Fruit fly (Drosophila melanogaster) whole organism, embryonic: ENCODE measurements around the gene Ac78C.
A peak's percentile ranks its signal among the peaks of the same experiment; 100 is the strongest.

Experiments used
- Adf1 ChIP-seq: fragments of 200-800 bp; sonication (Bioruptor generic); IDR thresholded peaks from 2 replicates; pipeline ENCODE4 v1.3.6; 2022; ENCODE audit warnings: missing biosample characterization, missing genetic modification characterization
- B-H1 ChIP-seq: fragments of 200-800 bp; sonication (Bioruptor generic); IDR thresholded peaks from 3 replicates; pipeline ENCODE4 v1.3.6; 2022; ENCODE audit warnings: missing biosample characterization, missing genetic modification characterization
- CG10209 ChIP-seq: fragments of 200-800 bp; sonication (Bioruptor generic); optimal IDR thresholded peaks from 3 replicates; lab custom pipeline; 2017; ENCODE audit warnings: missing biosample characterization, mild to moderate bottlenecking, missing genetic modification characterization, missing genetic modification reagents
- CG10543 ChIP-seq: fragments of 200-800 bp; sonication (Bioruptor generic); optimal IDR thresholded peaks from 3 replicates; lab custom pipeline; 2017; ENCODE audit warnings: missing biosample characterization, mild to moderate bottlenecking, missing genetic modification characterization, moderate library complexity
- CG12769 ChIP-seq: fragments of 200-800 bp; sonication (Bioruptor generic); optimal IDR thresholded peaks from 2 replicates; lab custom pipeline; 2019; ENCODE audit warnings: missing biosample characterization, mild to moderate bottlenecking, missing genetic modification characterization, moderate library complexity
- CG13775 ChIP-seq: fragments of 200-800 bp; sonication (Bioruptor generic); optimal IDR thresholded peaks from 3 replicates; lab custom pipeline; 2017; ENCODE audit warnings: missing biosample characterization, mild to moderate bottlenecking, missing genetic modification characterization
- CG14050 ChIP-seq: fragments of 200-800 bp; sonication (Bioruptor generic); IDR thresholded peaks from 3 replicates; pipeline ENCODE4 v1.3.6; 2022; ENCODE audit warnings: missing biosample characterization, missing genetic modification characterization
- CG14441 ChIP-seq: fragments of 200-800 bp; sonication (Bioruptor generic); IDR thresholded peaks from 2 replicates; pipeline ENCODE4 v1.3.6; 2022; ENCODE audit warnings: missing biosample characterization, missing genetic modification characterization
- CG14667 ChIP-seq: fragments of 200-800 bp; sonication (Bioruptor generic); IDR thresholded peaks from 2 replicates; pipeline ENCODE4 v1.3.6; 2022; ENCODE audit warnings: missing biosample characterization, missing genetic modification characterization
- CG15269 ChIP-seq: fragments of 200-800 bp; sonication (Bioruptor generic); optimal IDR thresholded peaks from 2 replicates; lab custom pipeline; 2018; ENCODE audit warnings: missing biosample characterization, mild to moderate bottlenecking, missing genetic modification characterization, moderate library complexity
- CG1603 ChIP-seq: fragments of 200-800 bp; sonication (Bioruptor generic); optimal IDR thresholded peaks from 2 replicates; lab custom pipeline; 2019; ENCODE audit warnings: missing biosample characterization, mild to moderate bottlenecking, missing genetic modification characterization, moderate library complexity
- CG16779 ChIP-seq: fragments of 200-800 bp; sonication (Bioruptor generic); IDR thresholded peaks from 2 replicates; pipeline ENCODE4 v1.3.6; 2022; ENCODE audit warnings: missing biosample characterization, missing genetic modification characterization
- CG1792 ChIP-seq: fragments of 200-800 bp; sonication (Bioruptor generic); optimal IDR thresholded peaks from 2 replicates; lab custom pipeline; 2016; ENCODE audit warnings: missing biosample characterization, missing genetic modification characterization
- CG2678 ChIP-seq: fragments of 200-800 bp; sonication (Bioruptor generic); optimal IDR thresholded peaks from 3 replicates; lab custom pipeline; 2019; ENCODE audit warnings: missing biosample characterization, mild to moderate bottlenecking, missing genetic modification characterization, moderate library complexity
- CG2712 ChIP-seq: fragments of 200-800 bp; optimal IDR thresholded peaks from 3 replicates; lab custom pipeline; 2019; ENCODE audit warnings: missing biosample characterization, mild to moderate bottlenecking, missing genetic modification characterization, moderate library complexity
- CG30403 ChIP-seq: fragments of 200-800 bp; sonication (Bioruptor generic); optimal IDR thresholded peaks from 3 replicates; lab custom pipeline; 2016; ENCODE audit warnings: missing biosample characterization, missing genetic modification characterization
- CG31224 ChIP-seq: fragments of 200-800 bp; sonication (Bioruptor generic); IDR thresholded peaks from 2 replicates; pipeline ENCODE4 v1.3.6; 2022; ENCODE audit warnings: missing biosample characterization, missing genetic modification characterization
- CG34224 ChIP-seq: fragments of 200-800 bp; sonication (Bioruptor generic); IDR thresholded peaks from 3 replicates; pipeline ENCODE4 v1.3.6; 2022; ENCODE audit warnings: missing biosample characterization, missing genetic modification characterization; ENCODE audit not compliant: partially characterized antibody
- CG34376 ChIP-seq: fragments of 200-800 bp; sonication (Bioruptor generic); optimal IDR thresholded peaks from 2 replicates; lab custom pipeline; 2018; ENCODE audit warnings: missing biosample characterization, mild to moderate bottlenecking, missing genetic modification characterization
- CG34422 ChIP-seq: fragments of 200-800 bp; sonication (Bioruptor generic); IDR thresholded peaks from 3 replicates; pipeline ENCODE4 v1.3.6; 2022; ENCODE audit warnings: missing biosample characterization, missing genetic modification characterization
- CG3995 ChIP-seq: fragments of 200-800 bp; sonication (Bioruptor generic); optimal IDR thresholded peaks from 3 replicates; lab custom pipeline; 2016; ENCODE audit warnings: missing biosample characterization, missing genetic modification characterization
- CG4282 ChIP-seq: fragments of 200-800 bp; sonication (Bioruptor generic); optimal IDR thresholded peaks from 2 replicates; lab custom pipeline; 2016; ENCODE audit warnings: missing biosample characterization, missing genetic modification characterization
- CG4617 ChIP-seq: fragments of 200-800 bp; sonication (Bioruptor generic); optimal IDR thresholded peaks from 3 replicates; lab custom pipeline; 2016; ENCODE audit warnings: missing biosample characterization, missing genetic modification characterization, borderline replicate concordance
- CG7745 ChIP-seq: fragments of 200-800 bp; sonication (Bioruptor generic); optimal IDR thresholded peaks from 2 replicates; lab custom pipeline; 2018; ENCODE audit warnings: missing biosample characterization, mild to moderate bottlenecking, missing genetic modification characterization, moderate library complexity
- CG9727 ChIP-seq: fragments of 200-800 bp; sonication (Bioruptor generic); optimal IDR thresholded peaks from 3 replicates; lab custom pipeline; 2017; ENCODE audit warnings: missing biosample characterization, mild to moderate bottlenecking, missing genetic modification characterization
- CG9932 ChIP-seq: fragments of 200-800 bp; sonication (Bioruptor generic); IDR thresholded peaks from 2 replicates; pipeline ENCODE4 v1.3.6; 2022; ENCODE audit warnings: missing biosample characterization, missing genetic modification characterization
- D19B ChIP-seq: fragments of 200-800 bp; sonication (Bioruptor generic); optimal IDR thresholded peaks from 2 replicates; lab custom pipeline; 2017; ENCODE audit warnings: missing biosample characterization, mild to moderate bottlenecking, missing genetic modification characterization
- Deaf1 ChIP-seq: fragments of 200-800 bp; optimal IDR thresholded peaks from 3 replicates; lab custom pipeline; 2019; ENCODE audit warnings: missing biosample characterization, mild to moderate bottlenecking, missing genetic modification characterization, moderate library complexity
- Dip3 ChIP-seq: fragments of 200-800 bp; sonication (Bioruptor generic); optimal IDR thresholded peaks from 3 replicates; lab custom pipeline; 2016; ENCODE audit warnings: missing biosample characterization, missing genetic modification characterization
- Doc3 ChIP-seq: fragments of 200-800 bp; sonication (Bioruptor generic); IDR thresholded peaks from 3 replicates; pipeline ENCODE4 v1.3.6; 2022; ENCODE audit warnings: missing biosample characterization, missing genetic modification characterization; ENCODE audit not compliant: partially characterized antibody
- Gsc ChIP-seq: fragments of 200-800 bp; sonication (Bioruptor generic); IDR thresholded peaks from 2 replicates; pipeline ENCODE4 v1.3.6; 2022; ENCODE audit warnings: missing biosample characterization, missing genetic modification characterization
- Hey ChIP-seq: fragments of 200-800 bp; sonication (Bioruptor generic); optimal IDR thresholded peaks from 3 replicates; lab custom pipeline; 2018; ENCODE audit warnings: missing biosample characterization, mild to moderate bottlenecking, missing genetic modification characterization
- MTF-1 ChIP-seq: fragments of 200-800 bp; sonication (Bioruptor generic); optimal IDR thresholded peaks from 2 replicates; lab custom pipeline; 2018; ENCODE audit warnings: missing biosample characterization, mild to moderate bottlenecking, missing genetic modification characterization, borderline replicate concordance
- Meics ChIP-seq: fragments of 200-800 bp; sonication (Bioruptor generic); optimal IDR thresholded peaks from 2 replicates; lab custom pipeline; 2017; ENCODE audit warnings: missing biosample characterization, mild to moderate bottlenecking, missing genetic modification characterization
- NC2α ChIP-seq: fragments of 200-800 bp; sonication (Bioruptor generic); optimal IDR thresholded peaks from 2 replicates; lab custom pipeline; 2016; ENCODE audit warnings: missing biosample characterization, missing genetic modification characterization
- NfI ChIP-seq: fragments of 200-800 bp; sonication (Bioruptor generic); optimal IDR thresholded peaks from 3 replicates; lab custom pipeline; 2018; ENCODE audit warnings: missing biosample characterization, mild to moderate bottlenecking, missing genetic modification characterization, moderate library complexity
- Ptx1 ChIP-seq: fragments of 200-800 bp; sonication (Bioruptor generic); IDR thresholded peaks from 2 replicates; pipeline ENCODE4 v1.3.6; 2022; ENCODE audit warnings: missing biosample characterization, missing genetic modification characterization
- Six4 ChIP-seq: fragments of 200-800 bp; sonication (Bioruptor generic); optimal IDR thresholded peaks from 2 replicates; lab custom pipeline; 2016; ENCODE audit warnings: missing biosample characterization, missing genetic modification characterization
- Sry-β ChIP-seq: fragments of 200-800 bp; sonication (Bioruptor generic); optimal IDR thresholded peaks from 2 replicates; lab custom pipeline; 2018; ENCODE audit warnings: missing biosample characterization, mild to moderate bottlenecking, missing genetic modification characterization, moderate library complexity
- bcd ChIP-seq: fragments of 200-800 bp; sonication (Bioruptor generic); optimal IDR thresholded peaks from 2 replicates; lab custom pipeline; 2017; ENCODE audit warnings: missing biosample characterization, mild to moderate bottlenecking, missing genetic modification characterization
- bowl ChIP-seq: fragments of 200-800 bp; sonication (Bioruptor generic); IDR thresholded peaks from 2 replicates; pipeline ENCODE4 v1.3.6; 2022; ENCODE audit warnings: missing biosample characterization, missing genetic modification characterization
- cg ChIP-seq: fragments of 200-800 bp; sonication (Bioruptor generic); optimal IDR thresholded peaks from 3 replicates; lab custom pipeline; 2019; ENCODE audit warnings: missing biosample characterization, mild to moderate bottlenecking, missing genetic modification characterization, moderate library complexity
- dysf ChIP-seq: fragments of 200-800 bp; sonication (Bioruptor generic); IDR thresholded peaks from 3 replicates; pipeline ENCODE4 v1.3.6; 2022; ENCODE audit warnings: missing biosample characterization, missing genetic modification characterization
- fu2 ChIP-seq: fragments of 200-800 bp; sonication (Bioruptor generic); optimal IDR thresholded peaks from 2 replicates; lab custom pipeline; 2016; ENCODE audit warnings: missing biosample characterization, missing genetic modification characterization
- gem ChIP-seq: fragments of 200-800 bp; sonication (Bioruptor generic); optimal IDR thresholded peaks from 2 replicates; lab custom pipeline; 2019; ENCODE audit warnings: missing biosample characterization, mild to moderate bottlenecking, missing genetic modification characterization, moderate library complexity
- gro ChIP-seq: fragments of 200-800 bp; sonication (Bioruptor generic); optimal IDR thresholded peaks from 2 replicates; lab custom pipeline; 2016; ENCODE audit warnings: missing biosample characterization, missing genetic modification characterization
- gsb-n ChIP-seq: fragments of 200-800 bp; sonication (Bioruptor generic); optimal IDR thresholded peaks from 3 replicates; lab custom pipeline; 2018; ENCODE audit warnings: missing biosample characterization, mild to moderate bottlenecking, missing genetic modification characterization
- hb ChIP-seq: fragments of 200-800 bp; sonication (Bioruptor generic); IDR thresholded peaks from 3 replicates; pipeline ENCODE4 v1.3.6; 2022; ENCODE audit warnings: missing biosample characterization, missing genetic modification characterization; ENCODE audit not compliant: partially characterized antibody
- kni ChIP-seq: fragments of 200-800 bp; sonication (Bioruptor generic); optimal IDR thresholded peaks from 3 replicates; lab custom pipeline; 2017; ENCODE audit warnings: mild to moderate bottlenecking, missing biosample characterization, missing genetic modification reagents, missing genetic modification characterization
- lab ChIP-seq: fragments of 200-800 bp; sonication (Bioruptor generic); optimal IDR thresholded peaks from 3 replicates; lab custom pipeline; 2017; ENCODE audit warnings: missing biosample characterization, missing genetic modification characterization, mild to moderate bottlenecking, moderate library complexity, missing genetic modification reagents
- scrt ChIP-seq: fragments of 200-800 bp; sonication (Bioruptor generic); optimal IDR thresholded peaks from 2 replicates; lab custom pipeline; 2018; ENCODE audit warnings: missing biosample characterization, mild to moderate bottlenecking, missing genetic modification characterization, moderate library complexity
- tio ChIP-seq: fragments of 200-800 bp; sonication (Bioruptor generic); optimal IDR thresholded peaks from 2 replicates; lab custom pipeline; 2017; ENCODE audit warnings: missing biosample characterization, missing genetic modification characterization, inconsistent platforms
- zfh2 ChIP-seq: fragments of 200-800 bp; sonication (Bioruptor generic); optimal IDR thresholded peaks from 2 replicates; lab custom pipeline; 2016; ENCODE audit warnings: missing biosample characterization, missing genetic modification characterization

Ac78C gene

dm6 chr3L:21101316-21101715 is 70.4 kb downstream of the Ac78C start (continued):
- no peak for TF ChIP-seq Sry-β (GFP tag; lab: Kevin White, UChicago)
- no peak for TF ChIP-seq Dip3 (GFP tag; lab: Kevin White, UChicago)
- no peak for TF ChIP-seq CG10543 (GFP tag; lab: Kevin White, UChicago)
- no peak for TF ChIP-seq Adf1 (GFP tag; lab: Robert Waterston, UW)
- TF ChIP-seq kni (GFP tag; lab: Kevin White, UChicago), result peak; percentile 15
- no peak for TF ChIP-seq CG34376 (GFP tag; lab: Kevin White, UChicago)
- no peak for TF ChIP-seq CG34422 (GFP tag; lab: Robert Waterston, UW)
- no peak for TF ChIP-seq CG30403
- no peak for TF ChIP-seq CG3995 (GFP tag; lab: Kevin White, UChicago)
- TF ChIP-seq CG1603 (tag; lab: Kevin White, UChicago), result no peak
- no peak for TF ChIP-seq CG4282 (GFP tag; lab: Kevin White, UChicago)
- no peak for TF ChIP-seq CG34224 (GFP tag; lab: Robert Waterston, UW)
- TF ChIP-seq Ptx1, result no peak
- TF ChIP-seq CG10209, result no peak
- TF ChIP-seq hb (GFP tag; lab: Robert Waterston, UW), result no peak
- no peak for TF ChIP-seq scrt (GFP tag; lab: Kevin White, UChicago)
- TF ChIP-seq Gsc (GFP tag; lab: Robert Waterston, UW), result no peak
- no peak for TF ChIP-seq MTF-1
- TF ChIP-seq CG7745, result no peak
- TF ChIP-seq CG12769, result peak; percentile 70
- no peak for TF ChIP-seq CG14050
- TF ChIP-seq CG4617, result no peak
- peak; percentile 39 for TF ChIP-seq gro
- no peak for TF ChIP-seq CG14441
- TF ChIP-seq bowl, result no peak
- TF ChIP-seq Deaf1 (tag; lab: Kevin White, UChicago), result no peak
- TF ChIP-seq CG16779, result no peak
- no peak for TF ChIP-seq NfI
- no peak for TF ChIP-seq CG2712 (tag; lab: Kevin White, UChicago)
- TF ChIP-seq cg, result no peak
- no peak for TF ChIP-seq CG1792 (GFP tag; lab: Kevin White, UChicago)
- TF ChIP-seq fu2 (GFP tag; lab: Kevin White, UChicago), result no peak
- no peak for TF ChIP-seq Six4 (GFP tag; lab: Kevin White, UChicago)

dm6 chr3L:21100429-21100828 is 71.3 kb downstream of the Ac78C start:
- TF ChIP-seq CG9932 (GFP tag; lab: Robert Waterston, UW), result peak; percentile 56
- no peak for TF ChIP-seq gsb-n (tag; lab: Kevin White, UChicago)
- no peak for TF ChIP-seq CG31224 (GFP tag; lab: Robert Waterston, UW)
- no peak for TF ChIP-seq zfh2 (GFP tag; lab: Kevin White, UChicago)
- peak; percentile 4 for TF ChIP-seq CG13775 (GFP tag; lab: Kevin White, UChicago)
- TF ChIP-seq CG9727, result peak; percentile 16
- no peak for TF ChIP-seq CG14667 (GFP tag; lab: Robert Waterston, UW)
- TF ChIP-seq Meics, result peak; percentile 23
- TF ChIP-seq B-H1 (GFP tag; lab: Robert Waterston, UW), result no peak
- peak; percentile 20 for TF ChIP-seq tio (GFP tag; lab: Kevin White, UChicago)
- peak; percentile 32 for TF ChIP-seq CG30403
- peak; percentile 14 for TF ChIP-seq lab (GFP tag; lab: Kevin White, UChicago)
- peak; percentile 26; the same call in 1 of the 3 replicates for TF ChIP-seq dysf (GFP tag; lab: Robert Waterston, UW)
- no peak for TF ChIP-seq NC2α (GFP tag; lab: Kevin White, UChicago)
- TF ChIP-seq CG15269 (tag; lab: Kevin White, UChicago), result peak; percentile 22
- TF ChIP-seq D19B (GFP tag; lab: Kevin White, UChicago), result peak; percentile 5
- TF ChIP-seq bcd (GFP tag; lab: Kevin White, UChicago), result peak; percentile 3
- TF ChIP-seq Adf1 (GFP tag; lab: Robert Waterston, UW), result no peak
- TF ChIP-seq CG2678 (tag; lab: Kevin White, UChicago), result peak; percentile 22
- peak; percentile 44 for TF ChIP-seq gem (tag; lab: Kevin White, UChicago)
- TF ChIP-seq Doc3 (GFP tag; lab: Robert Waterston, UW), result no peak
- TF ChIP-seq CG4282 (GFP tag; lab: Kevin White, UChicago), result no peak
- TF ChIP-seq Hey (tag; lab: Kevin White, UChicago), result no peak
